Worm (Caenorhabditis elegans) whole organism, L1 larva: Measurements from ENCODE around the gene spds-1.

ENCODE experiments used
- C04F5.9 ChIP-seq: sonication (generic microtip); optimal IDR thresholded peaks from 2 replicates; lab custom pipeline; 2016; ENCODE audit warnings: missing genetic modification characterization, missing compliant biosample characterization
- C16A3.4 ChIP-seq: fragments of 150-350 bp; optimal IDR thresholded peaks from 2 replicates; lab custom pipeline; 2014; ENCODE audit warnings: missing biosample characterization, missing genetic modification characterization
- C34B4.2 ChIP-seq: sonication (generic microtip); optimal IDR thresholded peaks from 2 replicates; lab custom pipeline; 2017; ENCODE audit warnings: mild to moderate bottlenecking, missing genetic modification characterization, missing compliant biosample characterization
- Y116A8C.19 ChIP-seq: sonication (generic microtip); optimal IDR thresholded peaks from 2 replicates; lab custom pipeline; 2016; ENCODE audit warnings: missing compliant biosample characterization, missing genetic modification characterization, borderline replicate concordance
- aha-1 ChIP-seq: fragments of 150-350 bp; optimal IDR thresholded peaks from 2 replicates; lab custom pipeline; 2014; ENCODE audit warnings: missing biosample characterization, missing genetic modification characterization
- alr-1 ChIP-seq: fragments of 200-800 bp; sonication (Bioruptor generic); optimal IDR thresholded peaks from 2 replicates; lab custom pipeline; 2018; ENCODE audit warnings: borderline replicate concordance, mild to moderate bottlenecking, missing genetic modification characterization, missing compliant biosample characterization
- aly-2 ChIP-seq: fragments of 150-350 bp; optimal IDR thresholded peaks from 2 replicates; lab custom pipeline; 2014; ENCODE audit warnings: missing biosample characterization, missing genetic modification characterization
- blmp-1 ChIP-seq: fragments of 150-350 bp; optimal IDR thresholded peaks from 2 replicates; lab custom pipeline; 2014; ENCODE audit warnings: missing biosample characterization, missing genetic modification characterization
- ceh-8 ChIP-seq: fragments of 200-800 bp; sonication (Bioruptor generic); optimal IDR thresholded peaks from 2 replicates; lab custom pipeline; 2018; ENCODE audit warnings: mild to moderate bottlenecking, missing genetic modification characterization, moderate library complexity, missing compliant biosample characterization
- ceh-82 ChIP-seq, 3 experiments: fragments of 150-350 bp in 1 of 3; sonication (generic microtip) in 2 of 3; optimal IDR thresholded peaks; 2 replicates each; lab custom pipeline; 2014 to 2017; ENCODE audit warnings: missing biosample characterization in 3 of 3, missing genetic modification characterization in 3 of 3
- ces-1 ChIP-seq: fragments of 150-350 bp; optimal IDR thresholded peaks from 2 replicates; lab custom pipeline; 2014; ENCODE audit warnings: missing biosample characterization, missing genetic modification reagents, missing genetic modification characterization
- egl-27 ChIP-seq, 2 experiments: fragments of 150-350 bp in 1 of 2; sonication (generic microtip); optimal IDR thresholded peaks; 3 replicates each; lab custom pipeline; 2017 to 2018; ENCODE audit warnings: missing biosample characterization in 2 of 2, missing genetic modification characterization in 2 of 2, missing genetic modification reagents in 2 of 2
- elt-3 ChIP-seq, 6 experiments: fragments of 150-350 bp in 1 of 6; sonication (generic microtip); optimal IDR thresholded peaks; 2 replicates each; lab custom pipeline; 2017 to 2018; ENCODE audit warnings: missing biosample characterization in 6 of 6, missing genetic modification characterization in 6 of 6, inconsistent platforms in 1 of 6
- ets-5 ChIP-seq: fragments of 200-800 bp; sonication (Bioruptor generic); IDR thresholded peaks from 2 replicates; pipeline ENCODE4 v1.3.6; 2022; ENCODE audit warnings: missing genetic modification characterization, missing compliant biosample characterization
- fkh-10 ChIP-seq: sonication (generic microtip); optimal IDR thresholded peaks from 2 replicates; lab custom pipeline; 2017; ENCODE audit warnings: missing biosample characterization, missing genetic modification reagents, missing genetic modification characterization
- fkh-8 ChIP-seq: sonication (generic microtip); optimal IDR thresholded peaks from 2 replicates; lab custom pipeline; 2016; ENCODE audit warnings: mild to moderate bottlenecking, missing genetic modification characterization, missing compliant biosample characterization
- grh-1 ChIP-seq: fragments of 200-800 bp; sonication (Bioruptor generic); IDR thresholded peaks from 2 replicates; pipeline ENCODE4 v1.3.6; 2022; ENCODE audit warnings: missing genetic modification reagents, missing genetic modification characterization, missing compliant biosample characterization
- hlh-17 ChIP-seq: fragments of 200-800 bp; sonication (Bioruptor generic); optimal IDR thresholded peaks from 2 replicates; lab custom pipeline; 2018; ENCODE audit warnings: missing genetic modification characterization, mild to moderate bottlenecking, missing compliant biosample characterization, moderate library complexity, borderline replicate concordance
- hlh-4 ChIP-seq: sonication (generic microtip); optimal IDR thresholded peaks from 2 replicates; lab custom pipeline; 2016; ENCODE audit warnings: mild to moderate bottlenecking, missing genetic modification characterization, missing compliant biosample characterization
- irx-1 ChIP-seq: sonication (generic microtip); optimal IDR thresholded peaks from 2 replicates; lab custom pipeline; 2016; ENCODE audit warnings: missing genetic modification characterization, missing compliant biosample characterization
- isw-1 ChIP-seq: fragments of 200-800 bp; sonication (Bioruptor generic); IDR thresholded peaks from 2 replicates; pipeline ENCODE4 v1.3.6; 2022; ENCODE audit warnings: missing genetic modification characterization, missing compliant biosample characterization
- jun-1 ChIP-seq: fragments of 150-350 bp; optimal IDR thresholded peaks from 2 replicates; lab custom pipeline; 2014; ENCODE audit warnings: missing biosample characterization, missing genetic modification reagents, missing genetic modification characterization
- lin-13 ChIP-seq: fragments of 150-350 bp; optimal IDR thresholded peaks from 2 replicates; lab custom pipeline; 2014; ENCODE audit warnings: missing biosample characterization, missing genetic modification reagents, missing genetic modification characterization
- lin-15B ChIP-seq: fragments of 150-350 bp; sonication (generic microtip); optimal IDR thresholded peaks from 3 replicates; lab custom pipeline; 2014; ENCODE audit warnings: missing biosample characterization, missing genetic modification characterization
- lin-35 ChIP-seq, 2 experiments: fragments of 150-350 bp; optimal IDR thresholded peaks; 2 replicates each; lab custom pipeline; 2014; ENCODE audit warnings: missing biosample characterization in 2 of 2, missing genetic modification characterization in 2 of 2, missing genetic modification reagents in 2 of 2
- lin-39 ChIP-seq: fragments of 150-350 bp; optimal IDR thresholded peaks from 2 replicates; lab custom pipeline; 2014; ENCODE audit warnings: missing biosample characterization, missing genetic modification reagents, missing genetic modification characterization
- lsy-2 ChIP-seq, 2 experiments: fragments of 150-350 bp; optimal IDR thresholded peaks; 2 replicates each; lab custom pipeline; 2014; ENCODE audit warnings: missing biosample characterization in 2 of 2, missing genetic modification characterization in 2 of 2
- mab-9 ChIP-seq: fragments of 200-800 bp; sonication (Bioruptor generic); IDR thresholded peaks from 2 replicates; pipeline ENCODE4 v1.3.6; 2022; ENCODE audit warnings: missing genetic modification reagents, missing genetic modification characterization, missing compliant biosample characterization
- mef-2 ChIP-seq: fragments of 150-350 bp; optimal IDR thresholded peaks from 2 replicates; lab custom pipeline; 2014; ENCODE audit warnings: missing biosample characterization, missing genetic modification characterization
- mep-1 ChIP-seq: fragments of 150-350 bp; optimal IDR thresholded peaks from 2 replicates; lab custom pipeline; 2014; ENCODE audit warnings: missing biosample characterization, missing genetic modification characterization
- nhr-12 ChIP-seq: sonication (generic microtip); optimal IDR thresholded peaks from 2 replicates; lab custom pipeline; 2017; ENCODE audit warnings: missing biosample characterization, missing genetic modification characterization
- nhr-19 ChIP-seq: fragments of 200-800 bp; sonication (Bioruptor generic); conservative IDR thresholded peaks from 2 replicates; pipeline ENCODE4 v1.3.6; 2022; ENCODE audit warnings: missing genetic modification characterization, missing compliant biosample characterization
- nhr-20 ChIP-seq: sonication (generic microtip); optimal IDR thresholded peaks from 2 replicates; lab custom pipeline; 2016; ENCODE audit warnings: mild to moderate bottlenecking, missing genetic modification characterization, missing compliant biosample characterization
- nhr-28 ChIP-seq: fragments of 150-350 bp; optimal IDR thresholded peaks from 2 replicates; lab custom pipeline; 2014; ENCODE audit warnings: missing biosample characterization, missing genetic modification characterization
- nhr-47 ChIP-seq: sonication (generic microtip); optimal IDR thresholded peaks from 2 replicates; lab custom pipeline; 2016; ENCODE audit warnings: mild to moderate bottlenecking, missing genetic modification characterization, moderate library complexity, missing compliant biosample characterization
- nhr-71 ChIP-seq: sonication (generic microtip); optimal IDR thresholded peaks from 2 replicates; lab custom pipeline; 2016; ENCODE audit warnings: mild to moderate bottlenecking, missing genetic modification characterization, moderate library complexity, missing compliant biosample characterization
- nhr-76 ChIP-seq: sonication (generic microtip); optimal IDR thresholded peaks from 2 replicates; lab custom pipeline; 2017; ENCODE audit warnings: missing biosample characterization, missing genetic modification characterization
- nhr-85 ChIP-seq: sonication (generic microtip); peaks from one replicate; lab custom pipeline; 2016; ENCODE audit warnings: missing genetic modification characterization, inconsistent platforms, missing compliant biosample characterization
- nhr-90 ChIP-seq: sonication (generic microtip); optimal IDR thresholded peaks from 2 replicates; lab custom pipeline; 2016; ENCODE audit warnings: mild to moderate bottlenecking, missing genetic modification characterization, missing compliant biosample characterization; ENCODE audit not compliant: poor library complexity
- pag-3 ChIP-seq: sonication (generic microtip); optimal IDR thresholded peaks from 2 replicates; lab custom pipeline; 2017; ENCODE audit warnings: missing genetic modification characterization, mild to moderate bottlenecking, missing compliant biosample characterization, antibody characterized with exemption, borderline replicate concordance; ENCODE audit not compliant: insufficient read depth
- pqm-1 ChIP-seq: sonication (generic microtip); optimal IDR thresholded peaks from 3 replicates; lab custom pipeline; 2017; ENCODE audit warnings: missing biosample characterization, missing genetic modification characterization
- rnt-1 ChIP-seq: sonication (generic microtip); optimal IDR thresholded peaks from 2 replicates; lab custom pipeline; 2016; ENCODE audit warnings: mild to moderate bottlenecking, missing genetic modification characterization, moderate library complexity, missing compliant biosample characterization
- skn-1 ChIP-seq: fragments of 150-350 bp; optimal IDR thresholded peaks from 2 replicates; lab custom pipeline; 2014; ENCODE audit warnings: missing biosample characterization, missing genetic modification characterization
- sox-4 ChIP-seq: sonication (generic microtip); optimal IDR thresholded peaks from 2 replicates; lab custom pipeline; 2016; ENCODE audit warnings: missing genetic modification characterization, missing compliant biosample characterization
- sptf-1 ChIP-seq: fragments of 150-350 bp; optimal IDR thresholded peaks from 2 replicates; lab custom pipeline; 2014; ENCODE audit warnings: missing biosample characterization, missing genetic modification characterization
- tbx-2 ChIP-seq: sonication (generic microtip); optimal IDR thresholded peaks from 2 replicates; lab custom pipeline; 2016; ENCODE audit warnings: missing genetic modification characterization, missing compliant biosample characterization
- tlp-1 ChIP-seq: fragments of 150-350 bp; optimal IDR thresholded peaks from 2 replicates; lab custom pipeline; 2014; ENCODE audit warnings: missing biosample characterization, missing genetic modification characterization
- unc-130 ChIP-seq: fragments of 150-350 bp; optimal IDR thresholded peaks from 2 replicates; lab custom pipeline; 2017; ENCODE audit warnings: missing biosample characterization, missing genetic modification characterization, inconsistent platforms
- unc-62 ChIP-seq: fragments of 150-350 bp; optimal IDR thresholded peaks from 2 replicates; lab custom pipeline; 2014; ENCODE audit warnings: missing biosample characterization, missing genetic modification reagents, missing genetic modification characterization
- unc-98 ChIP-seq: fragments of 200-800 bp; sonication (Bioruptor generic); IDR thresholded peaks from 2 replicates; pipeline ENCODE4 v1.3.6; 2022; ENCODE audit warnings: missing genetic modification characterization, missing compliant biosample characterization
- xbp-1 ChIP-seq: sonication (generic microtip); optimal IDR thresholded peaks from 2 replicates; lab custom pipeline; 2016; ENCODE audit warnings: missing genetic modification characterization, missing compliant biosample characterization
- zag-1 ChIP-seq: fragments of 150-350 bp; optimal IDR thresholded peaks from 2 replicates; lab custom pipeline; 2014; ENCODE audit warnings: missing biosample characterization, missing genetic modification characterization
- zip-4 ChIP-seq: fragments of 200-800 bp; sonication (Bioruptor generic); optimal IDR thresholded peaks from 2 replicates; lab custom pipeline; 2018; ENCODE audit warnings: mild to moderate bottlenecking, missing genetic modification characterization, moderate library complexity, missing compliant biosample characterization

The spds-1 gene

DNA sequence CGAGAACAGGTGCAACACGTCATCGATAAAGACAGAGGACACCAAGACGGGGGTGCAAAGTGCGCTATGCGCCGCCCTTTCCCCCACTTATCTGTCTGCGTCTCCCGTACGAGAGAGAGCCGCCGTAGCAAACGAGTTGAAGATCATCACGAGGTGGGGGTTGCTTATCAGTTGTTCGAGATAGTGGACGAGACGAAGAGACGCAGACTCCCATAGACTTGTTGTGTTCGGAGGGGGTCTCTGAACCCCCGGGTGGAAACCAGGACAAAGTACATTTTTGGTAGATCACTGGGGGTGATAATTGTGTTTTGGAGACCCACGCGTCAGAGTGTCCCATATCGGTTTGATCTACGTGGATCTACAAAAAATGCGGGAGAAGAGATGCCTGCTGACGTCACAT is 7.9 kb upstream of the spds-1 start (continued):
- TF ChIP-seq xbp-1 (peak; percentile 75), nhr-90 (tag; lab: Kevin White, UChicago) (peak; percentile 94), elt-3 (tag; optimal IDR thresholded peaks at IDR 0.05; lab: Kevin White, UChicago) (peak in 4 of 6 experiments; percentile 60 to 92 (median 78)), nhr-12 (tag; lab: Kevin White, UChicago) (no peak), sox-4 (tag; lab: Kevin White, UChicago) (no peak), nhr-71 (tag; lab: Kevin White, UChicago) (peak; percentile 97), ces-1 (GFP tag; lab: Kevin White, UChicago) (no peak), aly-2 (tag; lab: Kevin White, UChicago) (no peak), C34B4.2 (tag; lab: Kevin White, UChicago) (no peak), alr-1 (tag; lab: Kevin White, UChicago) (no peak), unc-98 (GFP tag; lab: Robert Waterston, UW) (peak; percentile 66), lin-35 (GFP tag; optimal IDR thresholded peaks at IDR 0.05; lab: Kevin White, UChicago) (peak; percentile 62 to 85), zip-4 (GFP tag; lab: Kevin White, UChicago) (no peak), isw-1 (GFP tag; lab: Robert Waterston, UW) (no peak; the same call in 1 of the 2 replicates), C04F5.9 (tag; lab: Kevin White, UChicago) (peak; percentile 42), irx-1 (tag; lab: Kevin White, UChicago) (peak; percentile 63), grh-1 (GFP tag; lab: Robert Waterston, UW) (peak; percentile 99), Y116A8C.19 (tag; lab: Kevin White, UChicago) (no peak), lsy-2 (tag; optimal IDR thresholded peaks at IDR 0.05; lab: Kevin White, UChicago) (peak; percentile 79 to 80), mef-2 (tag; lab: Kevin White, UChicago) (peak; percentile 48), pag-3 (tag; lab: Kevin White, UChicago) (no peak), blmp-1 (tag; lab: Kevin White, UChicago) (peak; percentile 45), fkh-8 (tag; lab: Kevin White, UChicago) (peak; percentile 68), C16A3.4 (tag; lab: Kevin White, UChicago) (peak; percentile 53), tlp-1 (tag; lab: Kevin White, UChicago) (no peak), mep-1 (tag; lab: Kevin White, UChicago) (peak; percentile 57), aha-1 (peak; percentile 71), mab-9 (GFP tag; lab: Robert Waterston, UW) (no peak), fkh-10 (GFP tag; lab: Kevin White, UChicago) (no peak), unc-62 (GFP tag; lab: Kevin White, UChicago) (no peak), skn-1 (tag; lab: Kevin White, UChicago) (peak; percentile 66), tbx-2 (tag; lab: Kevin White, UChicago) (peak; percentile 85), hlh-17 (GFP tag; lab: Kevin White, UChicago) (no peak), lin-15B (tag; lab: Kevin White, UChicago) (no peak), lin-13 (GFP tag; lab: Kevin White, UChicago) (peak; percentile 72), nhr-20 (tag; lab: Kevin White, UChicago) (peak; percentile 94), nhr-28 (tag; lab: Kevin White, UChicago) (no peak), nhr-76 (no peak), pqm-1 (tag; lab: Kevin White, UChicago) (no peak), ceh-8 (GFP tag; lab: Kevin White, UChicago) (no peak), nhr-19 (peak; percentile 94), lin-39 (tag; lab: Kevin White, UChicago) (peak; percentile 43), unc-130 (tag; lab: Kevin White, UChicago) (peak; percentile 41), hlh-4 (tag; lab: Kevin White, UChicago) (no peak), sptf-1 (tag; lab: Kevin White, UChicago) (no peak), nhr-85 (tag; lab: Kevin White, UChicago) (peak; percentile 98), nhr-47 (tag; lab: Kevin White, UChicago) (peak; percentile 87), ceh-82 (tag; optimal IDR thresholded peaks at IDR 0.05; lab: Kevin White, UChicago) (peak in 2 of 3 experiments; percentile 4 to 47), jun-1 (peak; percentile 84), egl-27 (tag; optimal IDR thresholded peaks at IDR 0.05; lab: Kevin White, UChicago) (peak in 1 of 2 experiments; percentile 80), rnt-1 (tag; lab: Kevin White, UChicago) (peak; percentile 87), ets-5 (GFP tag; lab: Robert Waterston, UW) (no peak), zag-1 (tag; lab: Kevin White, UChicago) (no peak)
